Worm (Caenorhabditis elegans): Measurements from ENCODE around the gene kup-1.

ce11 chrV:12001747-12002456 lies 38.8 kb downstream of the kup-1 start, which contains the start of gene gcy-33:
- TF ChIP-seq F49E8.2 (tag; optimal IDR thresholded peaks at IDR 0.05; ENCODE audit: insufficient read depth), result peak; percentile 59
- TF ChIP-seq nhr-120 (GFP tag; IDR thresholded peaks at IDR 0.05), result 0 out of 2 replicates have a peak, but pooled peaks have one; percentile 67
- TF ChIP-seq ama-1 (optimal IDR thresholded peaks at IDR 0.05), result no peak
- TF ChIP-seq ama-1 (GFP tag; optimal IDR thresholded peaks at IDR 0.05), result peak; percentile 13 to 80
- peak; percentile 47 for TF ChIP-seq madf-8 (GFP tag; conservative IDR thresholded peaks at IDR 0.05)
- TF ChIP-seq sptf-2 (GFP tag; optimal IDR thresholded peaks at IDR 0.05), result peak; percentile 82
- no peak; the same call in 1 of the 2 replicates for TF ChIP-seq attf-6 (GFP tag; IDR thresholded peaks at IDR 0.05)
- TF ChIP-seq pha-4 (tag; optimal IDR thresholded peaks at IDR 0.05), result no peak
- TF ChIP-seq ccch-3 (GFP tag; optimal IDR thresholded peaks at IDR 0.05), result no peak
- TF ChIP-seq nhr-90 (tag; optimal IDR thresholded peaks at IDR 0.05), result peak; percentile 94
- peak; percentile 77 for TF ChIP-seq let-526 (GFP tag; IDR thresholded peaks at IDR 0.05)
- no peak for TF ChIP-seq aptf-2 (GFP tag; conservative IDR thresholded peaks at IDR 0.05)
- no peak for TF ChIP-seq snpc-4 (GFP tag; optimal IDR thresholded peaks at IDR 0.05)
- TF ChIP-seq snpc-4 (tag; optimal IDR thresholded peaks at IDR 0.05), result peak; percentile 42 to 87 (median 76)
- TF ChIP-seq tlf-1 (GFP tag; optimal IDR thresholded peaks at IDR 0.05), result peak; percentile 75
- no peak for TF ChIP-seq bed-1 (GFP tag; IDR thresholded peaks at IDR 0.05)

Data from whole organism, young adult.